Worm (Caenorhabditis elegans) whole organism, L4 larva: ENCODE results near the gene T11F9.10.

Source experiments
- D1046.2 ChIP-seq: fragments of 200-800 bp; sonication (Bioruptor generic); IDR thresholded peaks from 2 replicates; pipeline ENCODE4 v1.3.6; 2022; ENCODE audit warnings: missing genetic modification characterization, missing compliant biosample characterization
- F44E2.7 ChIP-seq: fragments of 200-800 bp; sonication (Bioruptor generic); IDR thresholded peaks from 2 replicates; pipeline ENCODE4 v2.1.2; 2022; ENCODE audit warnings: missing genetic modification characterization, missing compliant biosample characterization
- T20F7.1 ChIP-seq: fragments of 200-800 bp; sonication (Bioruptor generic); optimal IDR thresholded peaks from 2 replicates; lab custom pipeline; 2018; ENCODE audit warnings: mild to moderate bottlenecking, missing genetic modification characterization, missing compliant biosample characterization
- T26A8.4 ChIP-seq: fragments of 200-800 bp; sonication (Bioruptor generic); IDR thresholded peaks from 2 replicates; pipeline ENCODE4 v1.3.6; 2022; ENCODE audit warnings: missing genetic modification characterization, missing compliant biosample characterization
- Y105C5A.15 ChIP-seq: fragments of 200-800 bp; sonication (Bioruptor generic); IDR thresholded peaks from 2 replicates; pipeline ENCODE4 v1.3.6; 2022; ENCODE audit warnings: missing genetic modification characterization, missing compliant biosample characterization
- aha-1 ChIP-seq: fragments of 150-350 bp; peaks from one replicate; lab custom pipeline; 2014; ENCODE audit warnings: missing biosample characterization, missing genetic modification characterization
- aly-2 ChIP-seq: sonication (generic microtip); optimal IDR thresholded peaks from 2 replicates; lab custom pipeline; 2018; ENCODE audit warnings: missing biosample characterization, missing genetic modification characterization
- attf-4 ChIP-seq: sonication (generic microtip); optimal IDR thresholded peaks from 3 replicates; lab custom pipeline; 2017; ENCODE audit warnings: missing biosample characterization, missing genetic modification characterization
- ceh-20 ChIP-seq: fragments of 200-800 bp; sonication (Bioruptor generic); IDR thresholded peaks from 2 replicates; pipeline ENCODE4 v1.3.6; 2022; ENCODE audit warnings: missing genetic modification reagents, missing genetic modification characterization, missing compliant biosample characterization
- ceh-32 ChIP-seq: sonication (generic microtip); optimal IDR thresholded peaks from 2 replicates; lab custom pipeline; 2016; ENCODE audit warnings: mild to moderate bottlenecking, missing genetic modification characterization, missing compliant biosample characterization; ENCODE audit not compliant: poor library complexity
- ceh-82 ChIP-seq: sonication (generic microtip); optimal IDR thresholded peaks from 2 replicates; lab custom pipeline; 2017; ENCODE audit warnings: missing biosample characterization, missing genetic modification characterization
- cey-2 ChIP-seq: sonication (generic microtip); optimal IDR thresholded peaks from 3 replicates; lab custom pipeline; 2017; ENCODE audit warnings: missing genetic modification characterization, mild to moderate bottlenecking, missing compliant biosample characterization, antibody characterized with exemption, borderline replicate concordance; ENCODE audit not compliant: insufficient read depth
- daf-12 ChIP-seq: fragments of 150-350 bp; optimal IDR thresholded peaks from 2 replicates; lab custom pipeline; 2014; ENCODE audit warnings: missing biosample characterization, missing genetic modification reagents, missing genetic modification characterization
- daf-16 ChIP-seq, 3 experiments: sonication (generic microtip); optimal IDR thresholded peaks; 2 replicates each; lab custom pipeline; 2016 to 2017; ENCODE audit warnings: missing genetic modification characterization in 3 of 3, missing genetic modification reagents in 3 of 3, mild to moderate bottlenecking in 2 of 3, missing compliant biosample characterization in 2 of 3, missing biosample characterization in 1 of 3, moderate library complexity in 1 of 3
- daf-19 ChIP-seq: fragments of 200-800 bp; sonication (Bioruptor generic); conservative IDR thresholded peaks from 2 replicates; pipeline ENCODE4 v1.3.6; 2022; ENCODE audit warnings: missing genetic modification characterization, missing compliant biosample characterization
- daf-8 ChIP-seq: fragments of 200-800 bp; sonication (Bioruptor generic); IDR thresholded peaks from 2 replicates; pipeline ENCODE4 v1.3.6; 2022; ENCODE audit warnings: missing genetic modification characterization, missing compliant biosample characterization
- dmd-6 ChIP-seq: fragments of 200-800 bp; sonication (Bioruptor generic); IDR thresholded peaks from 2 replicates; pipeline ENCODE4 v1.3.6; 2022; ENCODE audit warnings: missing genetic modification reagents, missing genetic modification characterization, missing compliant biosample characterization
- dve-1 ChIP-seq: sonication (generic microtip); optimal IDR thresholded peaks from 2 replicates; lab custom pipeline; 2017; ENCODE audit warnings: antibody characterized with exemption, mild to moderate bottlenecking, missing genetic modification characterization, missing compliant biosample characterization; ENCODE audit not compliant: insufficient read depth
- egl-27 ChIP-seq: sonication (generic microtip); optimal IDR thresholded peaks from 3 replicates; lab custom pipeline; 2017; ENCODE audit warnings: missing biosample characterization, missing genetic modification reagents, missing genetic modification characterization
- gei-8 ChIP-seq: fragments of 200-800 bp; sonication (Bioruptor generic); optimal IDR thresholded peaks from 2 replicates; lab custom pipeline; 2018; ENCODE audit warnings: mild to moderate bottlenecking, missing genetic modification characterization, missing compliant biosample characterization
- hif-1 ChIP-seq, 2 experiments: sonication (generic microtip); optimal IDR thresholded peaks; 2 replicates each; lab custom pipeline; 2016 to 2017; ENCODE audit warnings: missing compliant biosample characterization in 2 of 2, missing genetic modification characterization in 2 of 2, missing genetic modification reagents in 2 of 2, missing genotype in 2 of 2, mild to moderate bottlenecking in 1 of 2
- hmg-1.1 ChIP-seq: fragments of 200-800 bp; sonication (Bioruptor generic); IDR thresholded peaks from 2 replicates; pipeline ENCODE4 v1.3.6; 2022; ENCODE audit warnings: missing genetic modification reagents, missing genetic modification characterization, missing compliant biosample characterization
- lim-7 ChIP-seq: fragments of 200-800 bp; sonication (Bioruptor generic); IDR thresholded peaks from 2 replicates; pipeline ENCODE4 v1.3.6; 2022; ENCODE audit warnings: missing genetic modification characterization, missing compliant biosample characterization
- lin-15B ChIP-seq: fragments of 150-350 bp; sonication (generic microtip); optimal IDR thresholded peaks from 3 replicates; lab custom pipeline; 2014; ENCODE audit warnings: missing biosample characterization, missing genetic modification characterization
- lir-3 ChIP-seq: sonication (generic microtip); optimal IDR thresholded peaks from 2 replicates; lab custom pipeline; 2016; ENCODE audit warnings: mild to moderate bottlenecking, missing genetic modification characterization, missing compliant biosample characterization
- lsy-2 ChIP-seq, 2 experiments: fragments of 150-350 bp in 1 of 2; sonication (generic microtip) in 1 of 2; optimal IDR thresholded peaks; 2 replicates each; lab custom pipeline; 2014 to 2017; ENCODE audit warnings: missing biosample characterization in 2 of 2, missing genetic modification characterization in 2 of 2
- madf-9 ChIP-seq: fragments of 200-800 bp; sonication (Bioruptor generic); conservative IDR thresholded peaks from 2 replicates; pipeline ENCODE4 v1.3.6; 2022; ENCODE audit warnings: missing genetic modification reagents, missing genetic modification characterization, missing compliant biosample characterization
- mdl-1 ChIP-seq, 2 experiments: fragments of 150-350 bp in 1 of 2; sonication (generic microtip) in 1 of 2; optimal IDR thresholded peaks; 2 replicates each; lab custom pipeline; 2014 to 2017; ENCODE audit warnings: missing biosample characterization in 2 of 2, missing genetic modification characterization in 2 of 2
- nhr-10 ChIP-seq: fragments of 150-350 bp; optimal IDR thresholded peaks from 2 replicates; lab custom pipeline; 2014; ENCODE audit warnings: missing biosample characterization, missing genetic modification characterization
- nhr-102 ChIP-seq: sonication (generic microtip); optimal IDR thresholded peaks from 2 replicates; lab custom pipeline; 2016; ENCODE audit warnings: mild to moderate bottlenecking, missing genetic modification characterization, moderate library complexity, missing compliant biosample characterization
- nhr-25 ChIP-seq: sonication (generic microtip); optimal IDR thresholded peaks from 2 replicates; lab custom pipeline; 2017; ENCODE audit warnings: missing genetic modification characterization, mild to moderate bottlenecking, missing compliant biosample characterization, antibody characterized with exemption, moderate library complexity, borderline replicate concordance; ENCODE audit not compliant: insufficient read depth
- nhr-28 ChIP-seq: fragments of 150-350 bp; optimal IDR thresholded peaks from 2 replicates; lab custom pipeline; 2014; ENCODE audit warnings: missing biosample characterization, missing genetic modification characterization
- nhr-41 ChIP-seq: fragments of 200-800 bp; sonication (Bioruptor generic); IDR thresholded peaks from 2 replicates; pipeline ENCODE4 v1.3.6; 2022; ENCODE audit warnings: missing genetic modification reagents, missing genetic modification characterization, missing compliant biosample characterization
- nhr-76 ChIP-seq: fragments of 150-350 bp; optimal IDR thresholded peaks from 2 replicates; lab custom pipeline; 2014; ENCODE audit warnings: missing biosample characterization, missing genetic modification characterization
- nhr-77 ChIP-seq: fragments of 150-350 bp; optimal IDR thresholded peaks from 2 replicates; lab custom pipeline; 2014; ENCODE audit warnings: missing biosample characterization, missing genetic modification characterization
- pha-4 ChIP-seq, 2 experiments: fragments of 150-350 bp in 1 of 2; fragments of 200-800 bp in 1 of 2; sonication (Bioruptor generic) in 1 of 2; IDR thresholded peaks in 1 of 2; optimal IDR thresholded peaks in 1 of 2; 2 replicates each; pipeline versions ENCODE4 v1.3.6 to Lab custom; 2014 to 2022; ENCODE audit warnings: missing genetic modification characterization in 2 of 2, missing genetic modification reagents in 2 of 2, missing biosample characterization in 1 of 2, missing compliant biosample characterization in 1 of 2
- php-3 ChIP-seq: fragments of 200-800 bp; sonication (Bioruptor generic); IDR thresholded peaks from 2 replicates; pipeline ENCODE4 v1.3.6; 2022; ENCODE audit warnings: missing genetic modification reagents, missing genetic modification characterization, missing compliant biosample characterization
- pqm-1 ChIP-seq: sonication (generic microtip); optimal IDR thresholded peaks from 2 replicates; lab custom pipeline; 2017; ENCODE audit warnings: missing biosample characterization, missing genetic modification characterization
- skn-1 ChIP-seq: fragments of 150-350 bp; optimal IDR thresholded peaks from 2 replicates; lab custom pipeline; 2014; ENCODE audit warnings: missing biosample characterization, missing genetic modification characterization
- snpc-4 ChIP-seq: fragments of 150-350 bp; optimal IDR thresholded peaks from 2 replicates; lab custom pipeline; 2014; ENCODE audit warnings: missing biosample characterization, missing genetic modification characterization
- tag-97 ChIP-seq: fragments of 200-800 bp; sonication (Bioruptor generic); IDR thresholded peaks from 2 replicates; pipeline ENCODE4 v1.3.6; 2022; ENCODE audit warnings: missing genetic modification characterization, missing compliant biosample characterization
- unc-130 ChIP-seq: sonication (generic microtip); optimal IDR thresholded peaks from 2 replicates; lab custom pipeline; 2016; ENCODE audit warnings: missing genetic modification reagents, missing genetic modification characterization, missing compliant biosample characterization
- unc-62 ChIP-seq, 3 experiments: fragments of 150-350 bp in 1 of 3; sonication (generic microtip); optimal IDR thresholded peaks in 2 of 3; peaks in 1 of 3; 1 replicate in 1 of 3; 2 replicates in 2 of 3; lab custom pipeline; 2014 to 2017; ENCODE audit warnings: missing biosample characterization in 3 of 3, missing genetic modification characterization in 3 of 3, missing genetic modification reagents in 3 of 3, missing genotype in 1 of 3
- vab-7 ChIP-seq: fragments of 200-800 bp; sonication (Bioruptor generic); IDR thresholded peaks from 2 replicates; pipeline ENCODE4 v1.3.6; 2022; ENCODE audit warnings: missing genetic modification reagents, missing genetic modification characterization, missing compliant biosample characterization

Gene T11F9.10

DNA sequence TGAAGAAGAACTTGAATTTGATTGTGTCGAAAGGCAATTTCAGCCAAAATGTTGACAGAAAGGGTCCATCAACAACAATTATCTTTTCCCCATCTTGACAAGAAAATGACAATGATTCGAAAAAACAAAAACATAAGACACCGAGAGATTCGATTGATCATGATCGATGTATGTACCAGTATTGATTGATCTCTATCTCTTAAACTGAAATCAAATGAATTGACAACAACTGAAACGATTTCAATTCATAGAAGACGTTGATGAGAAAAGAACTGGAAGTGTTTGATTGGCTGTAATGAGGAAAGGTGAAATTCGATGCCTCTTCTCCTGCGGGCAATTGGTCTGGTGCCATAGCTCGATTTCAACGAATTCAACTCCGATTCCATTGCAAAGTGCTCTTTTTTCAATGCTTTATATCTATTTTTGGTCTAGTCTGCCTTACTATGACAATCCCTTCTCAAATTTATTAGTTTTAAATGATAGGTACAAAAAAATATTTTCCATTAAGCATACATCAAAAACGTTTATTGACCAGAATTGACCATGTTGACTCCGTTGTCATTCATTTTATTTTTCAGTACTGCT, 46.7 kb downstream of the T11F9.10 start:
- TF ChIP-seq unc-62 (GFP tag; optimal IDR thresholded peaks at IDR 0.05 in 1 of 2; lab: Kevin White, UChicago) (peak in 1 of 2 experiments; percentile 93), unc-62 (tag; optimal IDR thresholded peaks at IDR 0.05; lab: Kevin White, UChicago) (no peak), daf-12 (tag; lab: Kevin White, UChicago) (no peak), pha-4 (GFP tag; IDR thresholded peaks at IDR 0.05; lab: Robert Waterston, UW) (0 out of 2 replicates have a peak, but pooled peaks have one; percentile 39), pha-4 (tag; optimal IDR thresholded peaks at IDR 0.05; lab: Kevin White, UChicago) (no peak), D1046.2 (0 out of 2 replicates have a peak, but pooled peaks have one; percentile 51), nhr-25 (tag; lab: Kevin White, UChicago) (no peak), daf-16 (GFP tag; optimal IDR thresholded peaks at IDR 0.05; lab: Kevin White, UChicago) (peak in 1 of 2 experiments; percentile 29), daf-16 (tag; optimal IDR thresholded peaks at IDR 0.05; lab: Kevin White, UChicago) (no peak), aha-1 (tag; lab: Kevin White, UChicago) (peak; percentile 93), daf-19 (GFP tag; lab: Robert Waterston, UW) (no peak), lin-15B (tag; lab: Kevin White, UChicago) (no peak)

DNA sequence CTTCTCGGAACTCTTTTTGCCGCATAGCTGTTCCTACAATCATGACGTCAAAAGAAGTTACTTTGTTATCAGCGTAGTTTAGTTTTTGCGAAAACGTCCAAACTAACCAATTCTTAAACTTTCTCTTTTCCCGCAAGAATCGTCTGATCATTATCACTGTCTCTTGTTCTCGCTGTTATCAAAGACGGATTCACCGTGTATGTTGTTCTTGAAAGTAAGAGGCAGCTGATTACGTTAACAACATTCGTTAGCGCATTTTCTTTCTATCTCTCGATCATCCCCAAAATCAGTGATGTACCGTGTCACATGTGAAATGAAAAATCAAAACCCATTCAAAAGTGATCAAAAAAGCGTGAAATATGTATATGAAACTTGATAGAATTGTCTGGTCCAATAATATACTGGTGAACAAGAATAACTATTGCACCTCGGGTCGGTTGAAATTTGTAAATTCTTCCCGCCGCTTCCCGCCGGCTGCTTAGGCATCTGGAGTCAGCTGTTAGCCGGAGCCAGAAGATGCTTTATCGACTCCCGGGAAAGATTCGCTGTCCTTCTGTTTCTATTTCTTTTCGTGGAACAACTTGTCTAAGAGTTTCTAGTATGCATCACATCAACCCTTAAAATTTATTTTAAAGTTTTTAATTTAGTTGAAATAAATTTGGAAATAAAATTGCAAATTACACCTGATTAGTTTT, 47.9 kb downstream of the T11F9.10 start:
- TF ChIP-seq mdl-1 (tag; optimal IDR thresholded peaks at IDR 0.05; lab: Kevin White, UChicago) = peak in 1 of 2 experiments; percentile 59
- TF ChIP-seq snpc-4 (tag; lab: Kevin White, UChicago) = no peak
- TF ChIP-seq lim-7 = no peak
- peak in 1 of 2 experiments; percentile 64 for TF ChIP-seq lsy-2 (tag; optimal IDR thresholded peaks at IDR 0.05; lab: Kevin White, UChicago)
- TF ChIP-seq T26A8.4 (GFP tag; lab: Robert Waterston, UW) = no peak
- no peak for TF ChIP-seq lir-3 (tag; lab: Kevin White, UChicago)
- TF ChIP-seq nhr-10 (tag; lab: Kevin White, UChicago) = peak; percentile 41
- peak; percentile 45 for TF ChIP-seq aha-1 (tag; lab: Kevin White, UChicago)
- TF ChIP-seq egl-27 (tag; lab: Kevin White, UChicago) = no peak
- no peak for TF ChIP-seq hmg-1.1 (GFP tag; lab: Robert Waterston, UW)
- no peak for TF ChIP-seq F44E2.7
- TF ChIP-seq pqm-1 (tag; lab: Kevin White, UChicago) = peak; percentile 78
- TF ChIP-seq gei-8 = no peak
- peak; percentile 84 for TF ChIP-seq nhr-77 (tag; lab: Kevin White, UChicago)
- TF ChIP-seq ceh-32 (tag; lab: Kevin White, UChicago) = no peak
- TF ChIP-seq daf-8 (GFP tag; lab: Robert Waterston, UW) = no peak
- TF ChIP-seq madf-9 (GFP tag; lab: Robert Waterston, UW) = no peak; the same call in 1 of the 2 replicates
- no peak for TF ChIP-seq nhr-76
- no peak for TF ChIP-seq ceh-20 (GFP tag; lab: Robert Waterston, UW)
- TF ChIP-seq dve-1 = peak; percentile 77
- TF ChIP-seq hif-1 (tag; optimal IDR thresholded peaks at IDR 0.05; lab: Kevin White, UChicago) = no peak
- no peak for TF ChIP-seq skn-1 (tag; lab: Kevin White, UChicago)
- TF ChIP-seq ceh-82 (tag; lab: Kevin White, UChicago) = no peak
- TF ChIP-seq tag-97 = no peak
- TF ChIP-seq Y105C5A.15 = no peak
- TF ChIP-seq attf-4 (tag; lab: Kevin White, UChicago) = no peak
- TF ChIP-seq vab-7 (GFP tag; lab: Robert Waterston, UW) = no peak
- no peak for TF ChIP-seq unc-130 (GFP tag; lab: Kevin White, UChicago)
- TF ChIP-seq nhr-28 (tag; lab: Kevin White, UChicago) = peak; percentile 94
- peak; percentile 66 for TF ChIP-seq dmd-6 (GFP tag; lab: Robert Waterston, UW)
- no peak for TF ChIP-seq daf-16 (GFP tag; optimal IDR thresholded peaks at IDR 0.05; lab: Kevin White, UChicago)
- peak; percentile 77 for TF ChIP-seq daf-16 (tag; optimal IDR thresholded peaks at IDR 0.05; lab: Kevin White, UChicago)
- peak; percentile 12 for TF ChIP-seq T20F7.1 (GFP tag; lab: Kevin White, UChicago)
- TF ChIP-seq nhr-41 = no peak
- no peak for TF ChIP-seq aly-2
- TF ChIP-seq nhr-102 = no peak
- TF ChIP-seq php-3 (GFP tag; lab: Robert Waterston, UW) = 0 out of 2 replicates have a peak, but pooled peaks have one; percentile 28
- peak; percentile 78 for TF ChIP-seq cey-2 (tag; lab: Kevin White, UChicago)
- peak in 1 of 2 experiments; percentile 79 for TF ChIP-seq unc-62 (GFP tag; optimal IDR thresholded peaks at IDR 0.05 in 1 of 2; lab: Kevin White, UChicago)
- TF ChIP-seq unc-62 (tag; optimal IDR thresholded peaks at IDR 0.05; lab: Kevin White, UChicago) = no peak
